Fruit fly (Drosophila melanogaster) whole organism, larva: Measurements from ENCODE around the gene CG1545.

Experiments
- noc ChIP-seq: fragments of 200-800 bp; sonication (Bioruptor generic); optimal IDR thresholded peaks from 3 replicates; lab custom pipeline; 2019; ENCODE audit warnings: missing biosample characterization, mild to moderate bottlenecking, missing genetic modification characterization, moderate library complexity

CG1545 gene

dm6 chrX:11044456-11044855 is 15.0 kb downstream of the CG1545 start, which contains the start of gene SmydA-4:
TSS of gene SmydA-4 (plus strand) at chrX:11044756.
- TF ChIP-seq noc, result no peak

- TF ChIP-seq noc, result no peak
Measured at dm6 chrX:11039788-11040187, 19.6 kb downstream of the CG1545 start, which contains the start of gene vex. TSS of gene vex (minus strand) at chrX:11039901.
